Worm (Caenorhabditis elegans): Measurements from ENCODE around the gene C05G5.2.
A peak's percentile ranks its signal among the peaks of the same experiment; 100 is the strongest.

C05G5.2 gene

DNA sequence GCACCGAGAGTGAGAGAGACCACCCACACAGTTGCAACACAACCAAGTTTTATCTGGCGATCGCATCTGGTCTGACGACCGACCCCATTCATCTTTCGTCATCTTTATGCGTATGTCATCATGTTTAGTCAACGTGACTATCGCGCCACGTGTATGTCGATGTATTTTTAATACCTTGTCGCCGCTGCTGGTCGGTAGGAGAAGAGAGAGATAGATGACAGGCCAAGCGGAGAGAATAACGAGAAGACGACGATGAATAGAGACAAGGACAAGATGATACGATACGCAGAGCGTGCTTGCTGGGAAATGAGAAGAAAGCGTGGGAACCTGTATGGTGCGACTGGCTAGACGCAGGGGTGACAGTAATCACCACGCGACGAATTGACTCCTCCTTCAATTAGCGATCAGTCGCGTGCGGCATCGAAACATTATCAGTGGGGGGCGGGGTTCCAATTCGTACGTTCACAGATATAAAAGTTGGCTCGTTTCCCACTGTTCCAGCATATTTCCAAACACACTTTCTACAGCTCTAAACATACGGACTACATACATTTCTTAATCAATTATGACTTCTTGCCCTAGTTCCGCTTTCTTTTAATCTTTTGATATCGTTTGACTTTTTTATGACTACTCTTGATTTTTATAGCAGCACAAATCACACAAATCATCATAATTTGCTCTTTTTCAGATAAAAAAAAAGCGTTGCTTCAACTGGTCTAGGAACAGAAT lies 43.4 kb downstream of the C05G5.2 start, which contains the start of gene tatn-1 (continued):
- TF ChIP-seq ekl-4 (GFP tag; IDR thresholded peaks at IDR 0.05), result no peak
- TF ChIP-seq gei-17 (GFP tag; optimal IDR thresholded peaks at IDR 0.05), result peak; percentile 18
- peak; percentile 74; the same call in 1 of the 2 replicates for TF ChIP-seq egl-44 (GFP tag; IDR thresholded peaks at IDR 0.05)
- no peak for TF ChIP-seq akir-1 (GFP tag; optimal IDR thresholded peaks at IDR 0.05)
- TF ChIP-seq sptf-2 (GFP tag; optimal IDR thresholded peaks at IDR 0.05), result no peak
- no peak for TF ChIP-seq Y53F4B.3 (GFP tag; IDR thresholded peaks at IDR 0.05)
- no peak for TF ChIP-seq ztf-3 (GFP tag; optimal IDR thresholded peaks at IDR 0.05)
- TF ChIP-seq lin-54 (GFP tag; optimal IDR thresholded peaks at IDR 0.05), result no peak
- no peak for TF ChIP-seq ceh-79 (tag; optimal IDR thresholded peaks at IDR 0.05)
- 0 out of 2 replicates have a peak, but pooled peaks have one; percentile 21 for TF ChIP-seq lin-26 (GFP tag; IDR thresholded peaks at IDR 0.05)
- no peak for TF ChIP-seq attf-5 (GFP tag; optimal IDR thresholded peaks at IDR 0.05)
- no peak for TF ChIP-seq F52B5.7 (tag; optimal IDR thresholded peaks at IDR 0.05)
- peak; percentile 51; the same call in 1 of the 2 replicates for TF ChIP-seq B0336.3 (GFP tag; IDR thresholded peaks at IDR 0.05)
- no peak for TF ChIP-seq ceh-58 (GFP tag; IDR thresholded peaks at IDR 0.05)
- peak; percentile 70; the same call in 1 of the 2 replicates for TF ChIP-seq zfh-2 (GFP tag; conservative IDR thresholded peaks at IDR 0.05)
- TF ChIP-seq F22D6.2 (tag; optimal IDR thresholded peaks at IDR 0.05), result peak; percentile 51
- TF ChIP-seq ets-4 (GFP tag; optimal IDR thresholded peaks at IDR 0.05), result peak; percentile 90
- TF ChIP-seq cebp-2 (GFP tag; IDR thresholded peaks at IDR 0.05), result no peak
- no peak for TF ChIP-seq lin-35 (GFP tag; optimal IDR thresholded peaks at IDR 0.05)
- TF ChIP-seq dpff-1 (tag; optimal IDR thresholded peaks at IDR 0.05), result no peak
- TF ChIP-seq Y56A3A.18 (GFP tag; IDR thresholded peaks at IDR 0.05), result no peak
- no peak for TF ChIP-seq K11D2.4 (GFP tag; IDR thresholded peaks at IDR 0.05)
- TF ChIP-seq lir-1 (GFP tag; conservative IDR thresholded peaks at IDR 0.05), result 0 out of 2 replicates have a peak, but pooled peaks have one; percentile 9
- TF ChIP-seq lin-40 (tag; optimal IDR thresholded peaks at IDR 0.05), result peak; percentile 72
- no peak for TF ChIP-seq ama-1 (optimal IDR thresholded peaks at IDR 0.05)
- no peak for TF ChIP-seq ama-1 (GFP tag; optimal IDR thresholded peaks at IDR 0.05)
- TF ChIP-seq die-1 (tag; optimal IDR thresholded peaks at IDR 0.05), result peak; percentile 46
- no peak for TF ChIP-seq rpc-1 (optimal IDR thresholded peaks at IDR 0.05)
- no peak for TF ChIP-seq rpc-1 (tag; optimal IDR thresholded peaks at IDR 0.05)
- TF ChIP-seq him-1 (tag; optimal IDR thresholded peaks at IDR 0.05), result no peak
- no peak for TF ChIP-seq B0035.1 (tag; optimal IDR thresholded peaks at IDR 0.05)
- TF ChIP-seq B0019.2 (GFP tag; conservative IDR thresholded peaks at IDR 0.05), result no peak
- peak; percentile 25 for TF ChIP-seq ZK185.1 (tag; optimal IDR thresholded peaks at IDR 0.05; ENCODE audit: poor library complexity, severe bottlenecking)
- no peak for TF ChIP-seq lsl-1 (GFP tag; optimal IDR thresholded peaks at IDR 0.05)
- TF ChIP-seq ceh-100 (GFP tag; IDR thresholded peaks at IDR 0.05), result no peak
- TF ChIP-seq xnd-1 (tag; optimal IDR thresholded peaks at IDR 0.05), result no peak
- no peak for TF ChIP-seq nfya-1 (tag; optimal IDR thresholded peaks at IDR 0.05; ENCODE audit: borderline replicate concordance, insufficient read depth)
- TF ChIP-seq C06A6.2 (GFP tag; conservative IDR thresholded peaks at IDR 0.05), result 0 out of 2 replicates have a peak, but pooled peaks have one; percentile 56
- TF ChIP-seq ccch-3 (GFP tag; optimal IDR thresholded peaks at IDR 0.05), result no peak
- peak; percentile 42 for TF ChIP-seq tbp1 (GFP tag; optimal IDR thresholded peaks at IDR 0.05)
- no peak for TF ChIP-seq ztf-6 (GFP tag; IDR thresholded peaks at IDR 0.05)
- TF ChIP-seq mel-28 (tag; optimal IDR thresholded peaks at IDR 0.05; ENCODE audit: borderline replicate concordance), result no peak
- TF ChIP-seq D2030.7 (GFP tag; IDR thresholded peaks at IDR 0.05), result no peak
- 0 out of 2 replicates have a peak, but pooled peaks have one; percentile 19 for TF ChIP-seq egrh-3 (GFP tag; IDR thresholded peaks at IDR 0.05)
- no peak for TF ChIP-seq snpc-1.3 (tag; optimal IDR thresholded peaks at IDR 0.05; ENCODE audit: insufficient read depth)
- TF ChIP-seq mcd-1 (GFP tag; IDR thresholded peaks at IDR 0.05), result peak; percentile 40; the same call in 1 of the 2 replicates
- peak; percentile 61 to 90 for TF ChIP-seq let-607 (tag; optimal IDR thresholded peaks at IDR 0.05)
- no peak for TF ChIP-seq nfya-2 (GFP tag; IDR thresholded peaks at IDR 0.05)

Measured in whole organism, young adult.